Worm (Caenorhabditis elegans) whole organism, late embryonic: ENCODE measurements around the gene srw-123.

Experiments
- C08G9.2 ChIP-seq: sonication (generic microtip); optimal IDR thresholded peaks from 2 replicates; lab custom pipeline; 2016; ENCODE audit warnings: mild to moderate bottlenecking, missing genetic modification characterization, moderate library complexity, missing compliant biosample characterization
- C38D4.7 ChIP-seq: fragments of 200-800 bp; sonication (Bioruptor generic); optimal IDR thresholded peaks from 2 replicates; lab custom pipeline; 2018; ENCODE audit warnings: mild to moderate bottlenecking, missing genetic modification characterization, moderate library complexity, missing compliant biosample characterization
- F13H6.1 ChIP-seq: sonication (generic microtip); optimal IDR thresholded peaks from 2 replicates; lab custom pipeline; 2016; ENCODE audit warnings: missing genetic modification characterization, missing compliant biosample characterization
- ceh-9 ChIP-seq: sonication (generic microtip); optimal IDR thresholded peaks from 2 replicates; lab custom pipeline; 2016; ENCODE audit warnings: mild to moderate bottlenecking, missing genetic modification characterization, inconsistent platforms, missing compliant biosample characterization
- fkh-10 ChIP-seq: fragments of 150-350 bp; optimal IDR thresholded peaks from 2 replicates; lab custom pipeline; 2014; ENCODE audit warnings: missing biosample characterization, missing genetic modification reagents, missing genetic modification characterization
- odd-2 ChIP-seq: sonication (generic microtip); optimal IDR thresholded peaks from 2 replicates; lab custom pipeline; 2017; ENCODE audit warnings: antibody characterized with exemption, mild to moderate bottlenecking, missing genetic modification characterization, missing compliant biosample characterization

DNA sequence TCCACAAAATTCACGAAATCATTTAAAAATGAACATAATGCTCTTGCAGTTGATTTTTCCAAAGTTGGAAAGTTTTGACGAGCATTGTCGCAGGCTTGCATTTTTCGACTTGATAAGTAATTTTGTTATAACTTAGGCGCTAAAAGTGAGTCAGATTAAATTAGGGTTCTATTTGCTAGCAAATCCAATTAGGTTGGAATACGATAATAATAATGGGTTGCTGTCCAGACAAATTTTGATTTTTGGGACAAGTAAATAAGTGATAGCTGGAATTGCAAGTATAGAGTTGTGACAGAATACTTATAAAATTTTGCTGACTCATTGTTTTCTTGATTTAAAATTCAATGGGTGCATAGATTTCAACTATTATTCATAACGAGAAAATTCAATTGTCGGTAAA lies 30.8 kb upstream of the srw-123 start, which contains the start of gene srw-112:
- no peak for TF ChIP-seq F13H6.1 (tag; lab: Kevin White, UChicago)
- no peak for TF ChIP-seq ceh-9 (tag; lab: Kevin White, UChicago)
- no peak for TF ChIP-seq C08G9.2 (tag; lab: Kevin White, UChicago)
- TF ChIP-seq odd-2 (tag; lab: Kevin White, UChicago): no peak
- no peak for TF ChIP-seq fkh-10
- no peak for TF ChIP-seq C38D4.7 (GFP tag; lab: Kevin White, UChicago)
